Worm (Caenorhabditis elegans) whole organism, L1 larva: ENCODE data around the gene Y62E10A.23.

Source experiments
- C04F5.9 ChIP-seq: sonication (generic microtip); optimal IDR thresholded peaks from 2 replicates; lab custom pipeline; 2016; ENCODE audit warnings: missing genetic modification characterization, missing compliant biosample characterization
- F16B12.6 ChIP-seq: fragments of 150-350 bp; optimal IDR thresholded peaks from 2 replicates; lab custom pipeline; 2014; ENCODE audit warnings: missing biosample characterization, missing genetic modification characterization
- Y116A8C.19 ChIP-seq: sonication (generic microtip); optimal IDR thresholded peaks from 2 replicates; lab custom pipeline; 2016; ENCODE audit warnings: missing compliant biosample characterization, missing genetic modification characterization, borderline replicate concordance
- aly-2 ChIP-seq: fragments of 150-350 bp; optimal IDR thresholded peaks from 2 replicates; lab custom pipeline; 2014; ENCODE audit warnings: missing biosample characterization, missing genetic modification characterization
- ama-1 ChIP-seq: fragments of 150-350 bp; optimal IDR thresholded peaks from 2 replicates; lab custom pipeline; 2014
- ceh-8 ChIP-seq: fragments of 200-800 bp; sonication (Bioruptor generic); optimal IDR thresholded peaks from 2 replicates; lab custom pipeline; 2018; ENCODE audit warnings: mild to moderate bottlenecking, missing genetic modification characterization, moderate library complexity, missing compliant biosample characterization
- dpl-1 ChIP-seq, 3 experiments: fragments of 150-350 bp in 2 of 3; sonication (generic microtip) in 1 of 3; optimal IDR thresholded peaks; 2 replicates each; lab custom pipeline; 2014 to 2017; ENCODE audit warnings: missing biosample characterization in 3 of 3, missing genetic modification characterization in 3 of 3, missing genetic modification reagents in 3 of 3
- dsc-1 ChIP-seq: sonication (generic microtip); optimal IDR thresholded peaks from 2 replicates; lab custom pipeline; 2016; ENCODE audit warnings: mild to moderate bottlenecking, missing genetic modification characterization, missing compliant biosample characterization
- elt-2 ChIP-seq: sonication (generic microtip); optimal IDR thresholded peaks from 2 replicates; lab custom pipeline; 2016; ENCODE audit warnings: missing genetic modification characterization, mild to moderate bottlenecking, inconsistent platforms, missing compliant biosample characterization, missing genetic modification reagents
- fkh-10 ChIP-seq: sonication (generic microtip); optimal IDR thresholded peaks from 2 replicates; lab custom pipeline; 2017; ENCODE audit warnings: missing biosample characterization, missing genetic modification reagents, missing genetic modification characterization
- fkh-8 ChIP-seq: sonication (generic microtip); optimal IDR thresholded peaks from 2 replicates; lab custom pipeline; 2016; ENCODE audit warnings: mild to moderate bottlenecking, missing genetic modification characterization, missing compliant biosample characterization
- fos-1 ChIP-seq: fragments of 150-350 bp; optimal IDR thresholded peaks from 2 replicates; lab custom pipeline; 2014; ENCODE audit warnings: missing biosample characterization, missing genetic modification characterization
- isw-1 ChIP-seq: fragments of 200-800 bp; sonication (Bioruptor generic); IDR thresholded peaks from 2 replicates; pipeline ENCODE4 v1.3.6; 2022; ENCODE audit warnings: missing genetic modification characterization, missing compliant biosample characterization
- lin-14 ChIP-seq: fragments of 200-800 bp; sonication (Bioruptor generic); optimal IDR thresholded peaks from 2 replicates; lab custom pipeline; 2018; ENCODE audit warnings: mild to moderate bottlenecking, missing genetic modification characterization, moderate library complexity, missing compliant biosample characterization
- lin-15B ChIP-seq: fragments of 150-350 bp; sonication (generic microtip); optimal IDR thresholded peaks from 3 replicates; lab custom pipeline; 2014; ENCODE audit warnings: missing biosample characterization, missing genetic modification characterization
- lin-35 ChIP-seq, 2 experiments: fragments of 150-350 bp; optimal IDR thresholded peaks; 2 replicates each; lab custom pipeline; 2014; ENCODE audit warnings: missing biosample characterization in 2 of 2, missing genetic modification characterization in 2 of 2, missing genetic modification reagents in 2 of 2
- lin-39 ChIP-seq: fragments of 150-350 bp; optimal IDR thresholded peaks from 2 replicates; lab custom pipeline; 2014; ENCODE audit warnings: missing biosample characterization, missing genetic modification reagents, missing genetic modification characterization
- lir-3 ChIP-seq: sonication (generic microtip); optimal IDR thresholded peaks from 2 replicates; lab custom pipeline; 2016; ENCODE audit warnings: mild to moderate bottlenecking, missing genetic modification characterization, moderate library complexity, missing compliant biosample characterization; ENCODE audit not compliant: poor library complexity
- mdl-1 ChIP-seq, 2 experiments: fragments of 150-350 bp; optimal IDR thresholded peaks; 2 replicates each; lab custom pipeline; 2014 to 2017; ENCODE audit warnings: missing biosample characterization in 2 of 2, missing genetic modification characterization in 2 of 2, inconsistent platforms in 1 of 2
- mef-2 ChIP-seq: fragments of 150-350 bp; optimal IDR thresholded peaks from 2 replicates; lab custom pipeline; 2014; ENCODE audit warnings: missing biosample characterization, missing genetic modification characterization
- mep-1 ChIP-seq: fragments of 150-350 bp; optimal IDR thresholded peaks from 2 replicates; lab custom pipeline; 2014; ENCODE audit warnings: missing biosample characterization, missing genetic modification characterization
- nhr-12 ChIP-seq: sonication (generic microtip); optimal IDR thresholded peaks from 2 replicates; lab custom pipeline; 2017; ENCODE audit warnings: missing biosample characterization, missing genetic modification characterization
- nhr-19 ChIP-seq: fragments of 200-800 bp; sonication (Bioruptor generic); conservative IDR thresholded peaks from 2 replicates; pipeline ENCODE4 v1.3.6; 2022; ENCODE audit warnings: missing genetic modification characterization, missing compliant biosample characterization
- nhr-20 ChIP-seq: sonication (generic microtip); optimal IDR thresholded peaks from 2 replicates; lab custom pipeline; 2016; ENCODE audit warnings: mild to moderate bottlenecking, missing genetic modification characterization, missing compliant biosample characterization
- nhr-28 ChIP-seq: fragments of 150-350 bp; optimal IDR thresholded peaks from 2 replicates; lab custom pipeline; 2014; ENCODE audit warnings: missing biosample characterization, missing genetic modification characterization
- nhr-47 ChIP-seq: sonication (generic microtip); optimal IDR thresholded peaks from 2 replicates; lab custom pipeline; 2016; ENCODE audit warnings: mild to moderate bottlenecking, missing genetic modification characterization, moderate library complexity, missing compliant biosample characterization
- nhr-71 ChIP-seq: sonication (generic microtip); optimal IDR thresholded peaks from 2 replicates; lab custom pipeline; 2016; ENCODE audit warnings: mild to moderate bottlenecking, missing genetic modification characterization, moderate library complexity, missing compliant biosample characterization
- nhr-76 ChIP-seq: sonication (generic microtip); optimal IDR thresholded peaks from 2 replicates; lab custom pipeline; 2017; ENCODE audit warnings: missing biosample characterization, missing genetic modification characterization
- nhr-77 ChIP-seq: fragments of 150-350 bp; optimal IDR thresholded peaks from 2 replicates; lab custom pipeline; 2014; ENCODE audit warnings: missing biosample characterization, missing genetic modification characterization
- nhr-84 ChIP-seq: sonication (generic microtip); optimal IDR thresholded peaks from 2 replicates; lab custom pipeline; 2017; ENCODE audit warnings: missing biosample characterization, missing genetic modification characterization
- nhr-85 ChIP-seq: sonication (generic microtip); peaks from one replicate; lab custom pipeline; 2016; ENCODE audit warnings: missing genetic modification characterization, inconsistent platforms, missing compliant biosample characterization
- nhr-90 ChIP-seq: sonication (generic microtip); optimal IDR thresholded peaks from 2 replicates; lab custom pipeline; 2016; ENCODE audit warnings: mild to moderate bottlenecking, missing genetic modification characterization, missing compliant biosample characterization; ENCODE audit not compliant: poor library complexity
- rnt-1 ChIP-seq: sonication (generic microtip); optimal IDR thresholded peaks from 2 replicates; lab custom pipeline; 2016; ENCODE audit warnings: mild to moderate bottlenecking, missing genetic modification characterization, moderate library complexity, missing compliant biosample characterization
- snu-23 ChIP-seq: sonication (generic microtip); optimal IDR thresholded peaks from 2 replicates; lab custom pipeline; 2016; ENCODE audit warnings: missing genetic modification characterization, missing compliant biosample characterization
- sptf-1 ChIP-seq: fragments of 150-350 bp; optimal IDR thresholded peaks from 2 replicates; lab custom pipeline; 2014; ENCODE audit warnings: missing biosample characterization, missing genetic modification characterization
- sup-37 ChIP-seq: fragments of 200-800 bp; sonication (Bioruptor generic); optimal IDR thresholded peaks from 2 replicates; lab custom pipeline; 2018; ENCODE audit warnings: mild to moderate bottlenecking, missing genetic modification characterization, missing compliant biosample characterization
- swsn-7 ChIP-seq: sonication (generic microtip); optimal IDR thresholded peaks from 2 replicates; lab custom pipeline; 2016; ENCODE audit warnings: missing genetic modification characterization, missing compliant biosample characterization
- tbx-2 ChIP-seq: sonication (generic microtip); optimal IDR thresholded peaks from 2 replicates; lab custom pipeline; 2016; ENCODE audit warnings: missing genetic modification characterization, missing compliant biosample characterization
- unc-130 ChIP-seq: fragments of 150-350 bp; optimal IDR thresholded peaks from 2 replicates; lab custom pipeline; 2017; ENCODE audit warnings: missing biosample characterization, missing genetic modification characterization, inconsistent platforms
- unc-98 ChIP-seq: fragments of 200-800 bp; sonication (Bioruptor generic); IDR thresholded peaks from 2 replicates; pipeline ENCODE4 v1.3.6; 2022; ENCODE audit warnings: missing genetic modification characterization, missing compliant biosample characterization
- zag-1 ChIP-seq: fragments of 150-350 bp; optimal IDR thresholded peaks from 2 replicates; lab custom pipeline; 2014; ENCODE audit warnings: missing biosample characterization, missing genetic modification characterization
- ztf-4 ChIP-seq: fragments of 150-350 bp; optimal IDR thresholded peaks from 2 replicates; lab custom pipeline; 2014; ENCODE audit warnings: missing biosample characterization, missing genetic modification characterization

Gene Y62E10A.23

ce11 chrIV:13383763-13384436, 2.2 kb upstream of the Y62E10A.23 start, which contains the start of gene rab-19 (continued):
- TF ChIP-seq Y116A8C.19 (tag; lab: Kevin White, UChicago): no peak
- TF ChIP-seq, all 84 proteins: peak for 10

ce11 chrIV:13386903-13387302, 779 bp downstream of the Y62E10A.23 start, which contains the start of gene lsm-3:
Gene lsm-3, plus strand, starts transcription at chrIV:13387203.
- no peak for TF ChIP-seq mdl-1 (tag; optimal IDR thresholded peaks at IDR 0.05; lab: Kevin White, UChicago)
- TF ChIP-seq, all 84 proteins: peak for 0

ce11 chrIV:13388779-13389178, 2.7 kb downstream of the Y62E10A.23 start:
- TF ChIP-seq unc-130 (no peak), nhr-20 (tag; lab: Kevin White, UChicago) (peak; percentile 3), nhr-90 (tag; lab: Kevin White, UChicago) (peak; percentile 30), C04F5.9 (tag; lab: Kevin White, UChicago) (no peak), nhr-47 (tag; lab: Kevin White, UChicago) (peak; percentile 16), aly-2 (tag; lab: Kevin White, UChicago) (peak; percentile 47), rnt-1 (tag; lab: Kevin White, UChicago) (no peak), sptf-1 (tag; lab: Kevin White, UChicago) (no peak), tbx-2 (peak; percentile 12), lir-3 (no peak), lin-15B (no peak), unc-98 (GFP tag; lab: Robert Waterston, UW) (no peak), snu-23 (GFP tag; lab: Kevin White, UChicago) (peak; percentile 17), ama-1 (lab: Kevin White, UChicago) (no peak), Y116A8C.19 (tag; lab: Kevin White, UChicago) (no peak), sup-37 (GFP tag; lab: Kevin White, UChicago) (no peak), swsn-7 (tag; lab: Kevin White, UChicago) (no peak), nhr-85 (tag; lab: Kevin White, UChicago) (peak; percentile 65), fkh-10 (GFP tag; lab: Kevin White, UChicago) (no peak), F16B12.6 (tag; lab: Kevin White, UChicago) (no peak), nhr-71 (tag; lab: Kevin White, UChicago) (peak; percentile 42)

ce11 chrIV:13389237-13389636, 3.1 kb downstream of the Y62E10A.23 start:
- no peak for TF ChIP-seq dpl-1 (GFP tag; optimal IDR thresholded peaks at IDR 0.05; lab: Kevin White, UChicago)
- TF ChIP-seq dsc-1 (tag; lab: Kevin White, UChicago): no peak
- TF ChIP-seq isw-1 (GFP tag; lab: Robert Waterston, UW): no peak
- no peak for TF ChIP-seq nhr-19 (GFP tag; lab: Robert Waterston, UW)
- TF ChIP-seq sptf-1 (tag; lab: Kevin White, UChicago): no peak

ce11 chrIV:13390770-13391169, 4.6 kb downstream of the Y62E10A.23 start:
- TF ChIP-seq nhr-47 (tag; lab: Kevin White, UChicago) (peak; percentile 0), nhr-84 (tag; lab: Kevin White, UChicago) (no peak)

- no peak for TF ChIP-seq nhr-84 (tag; lab: Kevin White, UChicago)
- TF ChIP-seq fkh-10 (GFP tag; lab: Kevin White, UChicago): no peak
- no peak for TF ChIP-seq nhr-28 (tag; lab: Kevin White, UChicago)
- no peak for TF ChIP-seq mdl-1 (tag; optimal IDR thresholded peaks at IDR 0.05; lab: Kevin White, UChicago)
- TF ChIP-seq nhr-12 (tag; lab: Kevin White, UChicago): no peak
- no peak for TF ChIP-seq mef-2 (tag; lab: Kevin White, UChicago)
- TF ChIP-seq ceh-8 (GFP tag; lab: Kevin White, UChicago): no peak
- no peak for TF ChIP-seq fkh-8 (tag; lab: Kevin White, UChicago)
- TF ChIP-seq ztf-4 (tag; lab: Kevin White, UChicago): no peak
- no peak for TF ChIP-seq nhr-77
- TF ChIP-seq lin-35 (GFP tag; optimal IDR thresholded peaks at IDR 0.05; lab: Kevin White, UChicago): no peak
- TF ChIP-seq lin-14 (GFP tag; lab: Kevin White, UChicago): no peak
- TF ChIP-seq sup-37 (GFP tag; lab: Kevin White, UChicago): no peak
- no peak for TF ChIP-seq ama-1 (lab: Kevin White, UChicago)
- no peak for TF ChIP-seq mep-1 (tag; lab: Kevin White, UChicago)
- no peak for TF ChIP-seq lin-39
- no peak for TF ChIP-seq fos-1
- TF ChIP-seq elt-2: no peak
- TF ChIP-seq nhr-76: no peak
- no peak for TF ChIP-seq zag-1 (tag; lab: Kevin White, UChicago)
These were observed 6.1 kb downstream of the Y62E10A.23 start for ce11 chrIV:13392230-13392629.
